Worm (Caenorhabditis elegans): ENCODE measurements around the gene Y50E8A.2.

DNA sequence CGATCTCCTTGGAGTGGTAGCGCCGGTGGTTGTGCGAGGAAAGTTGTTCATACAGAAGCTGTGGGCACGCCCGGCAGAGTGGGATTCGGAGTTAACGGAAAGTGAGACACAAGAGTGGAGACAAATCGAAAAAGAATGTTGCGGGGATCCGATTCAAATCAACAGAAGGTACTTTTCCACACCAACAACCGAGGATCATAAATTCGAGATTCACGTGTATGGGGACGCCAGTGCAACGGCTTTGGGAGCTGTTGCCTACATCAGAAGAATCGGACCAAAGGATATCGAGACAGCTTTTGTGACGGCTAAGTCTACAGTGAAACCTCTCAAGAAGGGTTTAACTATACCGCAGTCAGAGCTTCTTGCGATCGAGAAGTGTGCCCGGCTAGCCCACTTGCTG lies 34.9 kb upstream of the Y50E8A.2 start:
- TF ChIP-seq ces-1 (GFP tag; optimal IDR thresholded peaks at IDR 0.05) (no peak), lin-13 (tag; optimal IDR thresholded peaks at IDR 0.05) (no peak)

All from whole organism, mixed stage, embryonic.